Worm (Caenorhabditis elegans): ENCODE measurements around the gene C27A7.3.

DNA sequence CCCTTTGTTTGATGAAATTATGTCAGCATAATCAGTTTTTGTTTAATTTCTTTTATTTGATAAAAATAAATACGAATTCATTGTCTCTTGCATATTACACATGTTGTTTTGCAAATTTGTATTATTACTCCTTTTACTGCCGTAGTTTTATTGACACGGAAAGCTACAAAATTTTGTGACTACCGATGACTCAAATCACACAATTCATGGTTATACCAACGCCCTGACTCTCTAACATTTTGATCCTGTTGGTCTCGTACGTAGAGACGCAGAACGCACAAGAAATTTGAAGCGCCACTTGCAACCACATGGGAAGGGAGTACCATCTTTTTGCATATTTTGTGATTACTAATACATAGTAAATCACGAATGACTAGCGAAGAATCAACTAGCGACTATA, 44.9 kb upstream of the C27A7.3 start, which contains the start of gene nhr-207:
- TF ChIP-seq sdz-12 (GFP tag; optimal IDR thresholded peaks at IDR 0.05) = no peak
- TF ChIP-seq mdl-1 (tag; optimal IDR thresholded peaks at IDR 0.05) = peak in 1 of 2 experiments; percentile 71
- no peak for TF ChIP-seq fos-1 (tag; optimal IDR thresholded peaks at IDR 0.05)
- no peak for TF ChIP-seq nhr-237 (tag; optimal IDR thresholded peaks at IDR 0.05)
- TF ChIP-seq snpc-4 (tag; optimal IDR thresholded peaks at IDR 0.05) = no peak
- no peak for TF ChIP-seq lin-13 (GFP tag; optimal IDR thresholded peaks at IDR 0.05)
- no peak for TF ChIP-seq tag-97 (GFP tag; IDR thresholded peaks at IDR 0.05)
- no peak for TF ChIP-seq fkh-10 (GFP tag; optimal IDR thresholded peaks at IDR 0.05)
- TF ChIP-seq R02D3.7 (tag; optimal IDR thresholded peaks at IDR 0.05) = no peak
- no peak for TF ChIP-seq ZK546.5 (tag; optimal IDR thresholded peaks at IDR 0.05)
- no peak for TF ChIP-seq daf-16 (GFP tag; optimal IDR thresholded peaks at IDR 0.05)
- TF ChIP-seq daf-16 (tag; optimal IDR thresholded peaks at IDR 0.05) = peak; percentile 51
- TF ChIP-seq gei-8 (GFP tag; optimal IDR thresholded peaks at IDR 0.05) = no peak
- no peak for TF ChIP-seq lsy-2 (tag; optimal IDR thresholded peaks at IDR 0.05)

All from whole organism, L4 larva.